Worm (Caenorhabditis elegans) whole organism, late embryonic: ENCODE data around the gene C05B5.5.

ENCODE experiments used
- ama-1 ChIP-seq: fragments of 150-350 bp; optimal IDR thresholded peaks from 2 replicates; lab custom pipeline; 2014
- nhr-11 ChIP-seq: fragments of 150-350 bp; optimal IDR thresholded peaks from 2 replicates; lab custom pipeline; 2014; ENCODE audit warnings: missing biosample characterization, missing genetic modification characterization
- pha-4 ChIP-seq: fragments of 150-350 bp; optimal IDR thresholded peaks from 2 replicates; lab custom pipeline; 2018; ENCODE audit warnings: missing biosample characterization, missing genetic modification reagents, missing genetic modification characterization

DNA sequence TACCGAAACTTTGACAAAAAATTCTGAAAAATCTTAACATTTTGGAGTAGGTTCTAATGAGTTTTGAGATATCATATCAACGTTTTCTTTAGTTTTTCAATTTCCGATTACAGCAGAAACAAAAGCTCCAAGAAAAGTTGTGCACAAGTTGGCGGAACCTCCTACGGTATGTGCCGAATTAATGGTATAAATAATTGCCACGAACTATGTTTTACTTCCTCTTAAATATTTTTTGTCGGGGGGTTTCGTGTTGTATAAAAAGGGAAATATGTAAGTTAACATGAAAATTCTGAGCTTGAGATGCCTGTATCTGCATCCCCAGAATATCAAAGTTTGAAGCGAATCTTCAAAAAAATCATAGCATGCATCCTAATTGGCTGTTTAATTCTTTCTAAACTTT lies 32.7 kb downstream of the C05B5.5 start, which contains the start of gene M04D8.8:
- TF ChIP-seq nhr-11 (tag; lab: Kevin White, UChicago) (no peak), ama-1 (lab: Kevin White, UChicago) (no peak), pha-4 (no peak)
